Fruit fly (Drosophila melanogaster): ENCODE data around the gene ATPsynO.

The ATPsynO gene

DNA sequence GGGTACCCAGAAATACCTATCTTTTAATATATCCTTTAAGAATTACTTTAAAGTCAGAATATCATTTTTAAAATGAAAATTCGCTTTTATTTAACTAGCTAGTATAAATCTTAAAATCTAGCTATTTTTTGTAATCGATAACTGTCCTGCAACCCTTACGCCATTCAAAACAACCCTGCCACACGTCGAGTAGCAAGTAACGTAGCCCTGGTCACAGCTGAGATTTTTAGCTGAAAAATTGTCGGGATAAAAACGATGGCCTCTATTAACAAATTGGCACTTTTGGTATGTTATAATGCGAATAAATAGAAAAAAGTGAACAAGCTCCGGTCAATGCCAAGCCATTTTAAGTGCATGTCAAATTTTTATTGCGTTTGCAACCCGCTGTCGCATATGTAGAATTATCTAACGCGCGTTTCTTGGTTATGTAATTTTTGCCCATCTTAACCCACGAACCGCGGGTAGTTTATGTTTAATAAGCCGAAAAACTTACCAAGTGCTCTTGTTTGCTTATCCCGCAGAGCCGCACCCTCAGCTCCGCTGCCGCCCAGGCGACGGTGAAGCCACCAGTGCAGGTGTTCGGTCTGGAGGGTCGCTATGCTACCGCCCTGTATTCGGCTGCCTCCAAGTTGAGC is at the start of gene ATPsynO:
ATPsynO (plus strand) TSS at position 186 of the 635 bp plus-strand sequence.
- TF ChIP-seq esn (GFP tag; optimal IDR thresholded peaks at IDR 0.05) = peak; percentile 16
- no peak for TF ChIP-seq Gug (GFP tag; IDR thresholded peaks at IDR 0.05)
- TF ChIP-seq vri (GFP tag; optimal IDR thresholded peaks at IDR 0.05) = peak; percentile 93
- peak; percentile 35 for TF ChIP-seq CG3032 (tag; optimal IDR thresholded peaks at IDR 0.05)

dm6 chr3R:15218824-15219576 is 46.4 kb upstream of the ATPsynO start, which contains the start of the genes SIDL and CG12241:
Gene SIDL (minus strand): TSS chr3R:15218874.
Gene CG12241 (plus strand): TSS chr3R:15219256.
- TF ChIP-seq CG7368 (GFP tag; optimal IDR thresholded peaks at IDR 0.05) (peak; percentile 86), CG11294 (GFP tag; IDR thresholded peaks at IDR 0.05) (peak; percentile 97), CG6163 (GFP tag; IDR thresholded peaks at IDR 0.05) (peak; percentile 99), cyc (GFP tag; optimal IDR thresholded peaks at IDR 0.05) (peak; percentile 96), lz (GFP tag; optimal IDR thresholded peaks at IDR 0.05) (peak; percentile 92), Blimp-1 (GFP tag; optimal IDR thresholded peaks at IDR 0.05) (peak; percentile 85), topi (GFP tag; optimal IDR thresholded peaks at IDR 0.05) (peak; percentile 96), CG6854 (GFP tag; optimal IDR thresholded peaks at IDR 0.05) (peak; percentile 61), fd85E (GFP tag; optimal IDR thresholded peaks at IDR 0.05) (peak; percentile 68), eg (GFP tag; IDR thresholded peaks at IDR 0.05) (peak; percentile 99), dsx (GFP tag; optimal IDR thresholded peaks at IDR 0.05; ENCODE audit: poor library complexity, severe bottlenecking) (peak; percentile 88), ss (GFP tag; optimal IDR thresholded peaks at IDR 0.05) (no peak), CG8319 (GFP tag; optimal IDR thresholded peaks at IDR 0.05) (no peak), CG3919 (GFP tag; optimal IDR thresholded peaks at IDR 0.05) (peak; percentile 96), CG10669 (GFP tag; optimal IDR thresholded peaks at IDR 0.05) (no peak), fkh (GFP tag; optimal IDR thresholded peaks at IDR 0.05) (no peak), Gug (GFP tag; IDR thresholded peaks at IDR 0.05) (peak; percentile 97), esn (GFP tag; optimal IDR thresholded peaks at IDR 0.05) (peak; percentile 88), CG34406 (GFP tag; optimal IDR thresholded peaks at IDR 0.05) (no peak), CG11902 (GFP tag; optimal IDR thresholded peaks at IDR 0.05) (peak; percentile 94), Sox15 (GFP tag; optimal IDR thresholded peaks at IDR 0.05) (peak; percentile 39), Sox14 (GFP tag; optimal IDR thresholded peaks at IDR 0.05) (peak; percentile 78), fd59A (GFP tag; optimal IDR thresholded peaks at IDR 0.05) (no peak), achi (GFP tag; optimal IDR thresholded peaks at IDR 0.05) (no peak), net (GFP tag; optimal IDR thresholded peaks at IDR 0.05) (no peak), CG6792 (GFP tag; optimal IDR thresholded peaks at IDR 0.05) (peak; percentile 83), Sox102F (GFP tag; optimal IDR thresholded peaks at IDR 0.05) (no peak), Ets96B (tag; optimal IDR thresholded peaks at IDR 0.05) (peak; percentile 94), CG10631 (GFP tag; optimal IDR thresholded peaks at IDR 0.05) (peak; percentile 89), dac (GFP tag; optimal IDR thresholded peaks at IDR 0.05) (peak; percentile 75), Hr38 (GFP tag; optimal IDR thresholded peaks at IDR 0.05) (no peak), CG8119 (GFP tag; IDR thresholded peaks at IDR 0.05) (no peak), CG31627 (GFP tag; optimal IDR thresholded peaks at IDR 0.05) (peak; percentile 69), Lpt (GFP tag; optimal IDR thresholded peaks at IDR 0.05) (peak; percentile 86), CG1621 (tag; optimal IDR thresholded peaks at IDR 0.05) (no peak), svp (GFP tag) (no peak), Eip78C (GFP tag) (peak; percentile 99), Eip93F (GFP tag; optimal IDR thresholded peaks at IDR 0.05) (peak; percentile 87), Hr39 (GFP tag; optimal IDR thresholded peaks at IDR 0.05) (no peak), CG15336 (GFP tag; IDR thresholded peaks at IDR 0.05) (peak; percentile 41; the same call in 1 of the 2 replicates), spab (GFP tag; optimal IDR thresholded peaks at IDR 0.05) (no peak), CG6276 (GFP tag; optimal IDR thresholded peaks at IDR 0.05) (no peak), CG9139 (GFP tag; optimal IDR thresholded peaks at IDR 0.05) (no peak), CG3032 (tag; optimal IDR thresholded peaks at IDR 0.05) (peak; percentile 96)

Data from whole organism, prepupa.